Fruit fly (Drosophila melanogaster) whole organism, embryonic: ENCODE data around the gene DZIP1.
A peak's percentile ranks its signal among the peaks of the same experiment; 100 is the strongest.

Experiments
- CG11723 ChIP-seq: fragments of 200-800 bp; sonication (Bioruptor generic); optimal IDR thresholded peaks from 2 replicates; lab custom pipeline; 2017; ENCODE audit warnings: missing biosample characterization, mild to moderate bottlenecking, missing genetic modification characterization
- CG12744 ChIP-seq: fragments of 200-800 bp; sonication (Bioruptor generic); optimal IDR thresholded peaks from 2 replicates; lab custom pipeline; 2016; ENCODE audit warnings: missing biosample characterization, missing genetic modification characterization
- CG13775 ChIP-seq: fragments of 200-800 bp; sonication (Bioruptor generic); optimal IDR thresholded peaks from 3 replicates; lab custom pipeline; 2017; ENCODE audit warnings: missing biosample characterization, mild to moderate bottlenecking, missing genetic modification characterization
- CG13894 ChIP-seq: fragments of 200-800 bp; sonication (Bioruptor generic); optimal IDR thresholded peaks from 3 replicates; lab custom pipeline; 2018; ENCODE audit warnings: missing biosample characterization, mild to moderate bottlenecking, missing genetic modification characterization, moderate library complexity
- CG15514 ChIP-seq: fragments of 200-800 bp; sonication (Bioruptor generic); optimal IDR thresholded peaks from 3 replicates; lab custom pipeline; 2017; ENCODE audit warnings: missing biosample characterization, missing genetic modification characterization, mild to moderate bottlenecking, moderate library complexity, missing genetic modification reagents
- CG16815 ChIP-seq: fragments of 200-800 bp; sonication (Bioruptor generic); optimal IDR thresholded peaks from 3 replicates; lab custom pipeline; 2017; ENCODE audit warnings: missing biosample characterization, mild to moderate bottlenecking, missing genetic modification characterization
- CG18599 ChIP-seq: fragments of 200-800 bp; sonication (Bioruptor generic); optimal IDR thresholded peaks from 3 replicates; lab custom pipeline; 2017; ENCODE audit warnings: missing biosample characterization, missing genetic modification characterization, mild to moderate bottlenecking, moderate library complexity, missing genetic modification reagents
- CG2202 ChIP-seq: fragments of 200-800 bp; sonication (Bioruptor generic); optimal IDR thresholded peaks from 2 replicates; lab custom pipeline; 2018; ENCODE audit warnings: missing biosample characterization, mild to moderate bottlenecking, missing genetic modification characterization
- CG3163 ChIP-seq: fragments of 200-800 bp; sonication (Bioruptor generic); optimal IDR thresholded peaks from 3 replicates; lab custom pipeline; 2016; ENCODE audit warnings: missing biosample characterization, missing genetic modification characterization
- CG34224 ChIP-seq: fragments of 200-800 bp; sonication (Bioruptor generic); IDR thresholded peaks from 3 replicates; pipeline ENCODE4 v1.3.6; 2022; ENCODE audit warnings: missing biosample characterization, missing genetic modification characterization; ENCODE audit not compliant: partially characterized antibody
- CG34376 ChIP-seq: fragments of 200-800 bp; sonication (Bioruptor generic); optimal IDR thresholded peaks from 2 replicates; lab custom pipeline; 2018; ENCODE audit warnings: missing biosample characterization, mild to moderate bottlenecking, missing genetic modification characterization
- CG3995 ChIP-seq: fragments of 200-800 bp; sonication (Bioruptor generic); optimal IDR thresholded peaks from 3 replicates; lab custom pipeline; 2016; ENCODE audit warnings: missing biosample characterization, missing genetic modification characterization
- CG5245 ChIP-seq: fragments of 200-800 bp; sonication (Bioruptor generic); optimal IDR thresholded peaks from 3 replicates; lab custom pipeline; 2016; ENCODE audit warnings: missing biosample characterization, missing genetic modification characterization
- CG7357 ChIP-seq: fragments of 200-800 bp; sonication (Bioruptor generic); IDR thresholded peaks from 3 replicates; pipeline ENCODE4 v1.3.6; 2022; ENCODE audit warnings: missing biosample characterization, missing genetic modification characterization
- CG7786 ChIP-seq: fragments of 200-800 bp; sonication (Bioruptor generic); optimal IDR thresholded peaks from 2 replicates; lab custom pipeline; 2016; ENCODE audit warnings: missing biosample characterization, missing genetic modification characterization
- CG7839 ChIP-seq: fragments of 200-800 bp; sonication (Bioruptor generic); optimal IDR thresholded peaks from 3 replicates; lab custom pipeline; 2018; ENCODE audit warnings: missing biosample characterization, mild to moderate bottlenecking, missing genetic modification characterization, moderate library complexity
- D19A ChIP-seq: fragments of 200-800 bp; optimal IDR thresholded peaks from 3 replicates; lab custom pipeline; 2019; ENCODE audit warnings: missing biosample characterization, mild to moderate bottlenecking, missing genetic modification characterization, moderate library complexity
- Hr51 ChIP-seq, 2 experiments: fragments of 200-800 bp; sonication (Bioruptor generic); optimal IDR thresholded peaks; 2 replicates in 1 of 2; 3 replicates in 1 of 2; lab custom pipeline; 2016 to 2018; ENCODE audit warnings: missing biosample characterization in 2 of 2, missing genetic modification characterization in 2 of 2, mild to moderate bottlenecking in 1 of 2, moderate library complexity in 1 of 2
- Lhr ChIP-seq: fragments of 200-800 bp; sonication (Bioruptor generic); optimal IDR thresholded peaks from 3 replicates; lab custom pipeline; 2017; ENCODE audit warnings: mild to moderate bottlenecking, missing biosample characterization, missing genetic modification reagents, missing genetic modification characterization
- Med ChIP-seq: fragments of 200-800 bp; sonication (Bioruptor generic); peaks from one replicate; lab custom pipeline; 2016; ENCODE audit warnings: missing biosample characterization, missing genetic modification characterization, mild to moderate bottlenecking, inconsistent platforms, moderate library complexity
- Meics ChIP-seq: fragments of 200-800 bp; sonication (Bioruptor generic); optimal IDR thresholded peaks from 2 replicates; lab custom pipeline; 2017; ENCODE audit warnings: missing biosample characterization, mild to moderate bottlenecking, missing genetic modification characterization
- Mes4 ChIP-seq: fragments of 200-800 bp; sonication (Bioruptor generic); optimal IDR thresholded peaks from 2 replicates; lab custom pipeline; 2016; ENCODE audit warnings: missing biosample characterization, missing genetic modification characterization
- Nf-YA ChIP-seq: fragments of 200-800 bp; sonication (Bioruptor generic); IDR thresholded peaks from 2 replicates; pipeline ENCODE4 v1.3.6; 2022; ENCODE audit warnings: missing biosample characterization, missing genetic modification characterization
- Rx ChIP-seq: fragments of 200-800 bp; sonication (Bioruptor generic); IDR thresholded peaks from 2 replicates; pipeline ENCODE4 v1.3.6; 2022; ENCODE audit warnings: missing biosample characterization, missing genetic modification characterization
- TFAM ChIP-seq: fragments of 200-800 bp; sonication (Bioruptor generic); optimal IDR thresholded peaks from 2 replicates; lab custom pipeline; 2017; ENCODE audit warnings: missing biosample characterization, missing genetic modification characterization, inconsistent platforms
- az2 ChIP-seq: fragments of 200-800 bp; sonication (Bioruptor generic); optimal IDR thresholded peaks from 3 replicates; lab custom pipeline; 2016; ENCODE audit warnings: missing biosample characterization, missing genetic modification characterization
- emc ChIP-seq: fragments of 200-800 bp; sonication (Bioruptor generic); optimal IDR thresholded peaks from 2 replicates; lab custom pipeline; 2016; ENCODE audit warnings: missing biosample characterization, missing genetic modification characterization
- fd96Cb ChIP-seq: fragments of 200-800 bp; sonication (Bioruptor generic); optimal IDR thresholded peaks from 2 replicates; lab custom pipeline; 2018; ENCODE audit warnings: missing biosample characterization, mild to moderate bottlenecking, missing genetic modification characterization, moderate library complexity
- gem ChIP-seq: fragments of 200-800 bp; sonication (Bioruptor generic); optimal IDR thresholded peaks from 2 replicates; lab custom pipeline; 2019; ENCODE audit warnings: missing biosample characterization, mild to moderate bottlenecking, missing genetic modification characterization, moderate library complexity
- grau ChIP-seq: fragments of 200-800 bp; optimal IDR thresholded peaks from 3 replicates; lab custom pipeline; 2019; ENCODE audit warnings: missing biosample characterization, mild to moderate bottlenecking, missing genetic modification characterization, moderate library complexity
- jigr1 ChIP-seq: fragments of 200-800 bp; sonication (Bioruptor generic); IDR thresholded peaks from 3 replicates; pipeline ENCODE4 v1.3.6; 2022; ENCODE audit warnings: missing biosample characterization, missing genetic modification characterization
- lab ChIP-seq: fragments of 200-800 bp; sonication (Bioruptor generic); optimal IDR thresholded peaks from 3 replicates; lab custom pipeline; 2017; ENCODE audit warnings: missing biosample characterization, missing genetic modification characterization, mild to moderate bottlenecking, moderate library complexity, missing genetic modification reagents
- maf-S ChIP-seq: fragments of 200-800 bp; sonication (Bioruptor generic); optimal IDR thresholded peaks from 2 replicates; lab custom pipeline; 2016; ENCODE audit warnings: missing biosample characterization, missing genetic modification characterization
- nom ChIP-seq: fragments of 200-800 bp; sonication (Bioruptor generic); optimal IDR thresholded peaks from 2 replicates; lab custom pipeline; 2017; ENCODE audit warnings: missing biosample characterization, missing genetic modification characterization, mild to moderate bottlenecking, moderate library complexity, missing genetic modification reagents
- row ChIP-seq: fragments of 200-800 bp; sonication (Bioruptor generic); IDR thresholded peaks from 3 replicates; pipeline ENCODE4 v1.3.6; 2022; ENCODE audit warnings: missing biosample characterization, missing genetic modification characterization
- sens ChIP-seq: fragments of 200-800 bp; sonication (Bioruptor generic); peaks from one replicate; lab custom pipeline; 2016; ENCODE audit warnings: missing biosample characterization, missing genetic modification characterization
- sqz ChIP-seq: fragments of 200-800 bp; sonication (Bioruptor generic); optimal IDR thresholded peaks from 3 replicates; lab custom pipeline; 2018; ENCODE audit warnings: missing biosample characterization, mild to moderate bottlenecking, missing genetic modification characterization
- tin ChIP-seq: fragments of 200-800 bp; sonication (Bioruptor generic); optimal IDR thresholded peaks from 3 replicates; lab custom pipeline; 2016; ENCODE audit warnings: missing biosample characterization, missing genetic modification characterization
- vvl ChIP-seq: fragments of 200-800 bp; sonication (Bioruptor generic); IDR thresholded peaks from 2 replicates; pipeline ENCODE4 v1.3.6; 2022; ENCODE audit warnings: missing biosample characterization, missing genetic modification characterization

Gene DZIP1

dm6 chr3R:24474760-24475159 is 40.3 kb upstream of the DZIP1 start (continued):
- TF ChIP-seq CG7786 (GFP tag; lab: Kevin White, UChicago) = no peak
- TF ChIP-seq row (GFP tag; lab: Robert Waterston, UW) = peak; percentile 48; the same call in 2 of the 3 replicates
- no peak for TF ChIP-seq TFAM (GFP tag; lab: Kevin White, UChicago)
- peak; percentile 47 for TF ChIP-seq Meics (GFP tag; lab: Kevin White, UChicago)
- peak; percentile 61 for TF ChIP-seq CG13894 (tag; lab: Kevin White, UChicago)
- TF ChIP-seq vvl = no peak
- TF ChIP-seq CG2202 (tag; lab: Kevin White, UChicago) = no peak
- TF ChIP-seq CG34376 (GFP tag; lab: Kevin White, UChicago) = peak; percentile 42
- TF ChIP-seq tin (GFP tag; lab: Kevin White, UChicago) = no peak
- no peak for TF ChIP-seq maf-S (GFP tag; lab: Kevin White, UChicago)
- no peak for TF ChIP-seq emc
- peak; percentile 6 for TF ChIP-seq CG7839 (tag; lab: Kevin White, UChicago)
- TF ChIP-seq jigr1 = no peak
- peak in 1 of 2 experiments; percentile 22 for TF ChIP-seq Hr51 (GFP tag; optimal IDR thresholded peaks at IDR 0.05; lab: Kevin White, UChicago)
- TF ChIP-seq CG16815 (GFP tag; lab: Kevin White, UChicago) = no peak
- TF ChIP-seq CG5245 = no peak
- peak; percentile 35 for TF ChIP-seq CG15514 (GFP tag; lab: Kevin White, UChicago)
- no peak for TF ChIP-seq CG12744 (GFP tag; lab: Kevin White, UChicago)
- TF ChIP-seq Nf-YA (GFP tag; lab: Robert Waterston, UW) = no peak
- TF ChIP-seq CG7357 (GFP tag; lab: Robert Waterston, UW) = no peak
- TF ChIP-seq nom (GFP tag; lab: Kevin White, UChicago) = no peak
- TF ChIP-seq CG13775 (GFP tag; lab: Kevin White, UChicago) = no peak
- no peak for TF ChIP-seq CG11723
- no peak for TF ChIP-seq Lhr (GFP tag; lab: Kevin White, UChicago)
- TF ChIP-seq CG3163 (GFP tag; lab: Kevin White, UChicago) = no peak
- no peak for TF ChIP-seq az2 (GFP tag; lab: Kevin White, UChicago)
- TF ChIP-seq, all 482 proteins: peak for 53

- TF ChIP-seq lab (GFP tag; lab: Kevin White, UChicago) (peak; percentile 15), D19A (tag; lab: Kevin White, UChicago) (no peak), sens (peak; percentile 60), Mes4 (no peak), fd96Cb (tag; lab: Kevin White, UChicago) (no peak), CG3995 (GFP tag; lab: Kevin White, UChicago) (no peak), Rx (GFP tag; lab: Robert Waterston, UW) (no peak), sqz (no peak), CG18599 (GFP tag; lab: Kevin White, UChicago) (peak; percentile 52), gem (peak; percentile 26), CG34224 (GFP tag; lab: Robert Waterston, UW) (no peak), grau (tag; lab: Kevin White, UChicago) (peak; percentile 3), Med (GFP tag; lab: Kevin White, UChicago) (peak; percentile 79)
- TF ChIP-seq, all 482 proteins: peak for 6
Measured at dm6 chr3R:24481040-24481439, 34.0 kb upstream of the DZIP1 start.
